Fruit fly (Drosophila melanogaster) whole organism, embryonic: Measurements from ENCODE around the gene CG43925.

ENCODE experiments used
- Abd-B ChIP-seq: fragments of 200-800 bp; sonication (Bioruptor generic); optimal IDR thresholded peaks from 2 replicates; lab custom pipeline; 2018; ENCODE audit warnings: missing biosample characterization, mild to moderate bottlenecking, missing genetic modification characterization, moderate library complexity
- Antp ChIP-seq: fragments of 200-800 bp; sonication (Bioruptor generic); optimal IDR thresholded peaks from 3 replicates; lab custom pipeline; 2016; ENCODE audit warnings: missing biosample characterization, missing genetic modification characterization
- Atf6 ChIP-seq: fragments of 200-800 bp; sonication (Bioruptor generic); IDR thresholded peaks from 2 replicates; pipeline ENCODE4 v1.3.6; 2022; ENCODE audit warnings: missing biosample characterization, missing genetic modification characterization
- B-H1 ChIP-seq: fragments of 200-800 bp; sonication (Bioruptor generic); IDR thresholded peaks from 3 replicates; pipeline ENCODE4 v1.3.6; 2022; ENCODE audit warnings: missing biosample characterization, missing genetic modification characterization
- CG10959 ChIP-seq: fragments of 200-800 bp; sonication (Bioruptor generic); IDR thresholded peaks from 2 replicates; pipeline ENCODE4 v1.3.6; 2022; ENCODE audit warnings: missing biosample characterization, missing genetic modification characterization
- CG12236 ChIP-seq: fragments of 200-800 bp; sonication (Bioruptor generic); optimal IDR thresholded peaks from 2 replicates; lab custom pipeline; 2016; ENCODE audit warnings: missing biosample characterization, missing genetic modification characterization
- CG1233 ChIP-seq: fragments of 200-800 bp; sonication (Bioruptor generic); optimal IDR thresholded peaks from 4 replicates; lab custom pipeline; 2018; ENCODE audit warnings: missing biosample characterization, mild to moderate bottlenecking, missing genetic modification characterization
- CG15514 ChIP-seq: fragments of 200-800 bp; sonication (Bioruptor generic); optimal IDR thresholded peaks from 3 replicates; lab custom pipeline; 2017; ENCODE audit warnings: missing biosample characterization, missing genetic modification characterization, mild to moderate bottlenecking, moderate library complexity, missing genetic modification reagents
- CG17802 ChIP-seq: fragments of 200-800 bp; sonication (Bioruptor generic); optimal IDR thresholded peaks from 2 replicates; lab custom pipeline; 2018; ENCODE audit warnings: missing biosample characterization, mild to moderate bottlenecking, missing genetic modification characterization, moderate library complexity
- CG18011 ChIP-seq: fragments of 200-800 bp; sonication (Bioruptor generic); optimal IDR thresholded peaks from 2 replicates; lab custom pipeline; 2017; ENCODE audit warnings: missing biosample characterization, missing genetic modification characterization, mild to moderate bottlenecking, moderate library complexity, missing genotype
- CG18599 ChIP-seq: fragments of 200-800 bp; sonication (Bioruptor generic); optimal IDR thresholded peaks from 3 replicates; lab custom pipeline; 2017; ENCODE audit warnings: missing biosample characterization, missing genetic modification characterization, mild to moderate bottlenecking, moderate library complexity, missing genetic modification reagents
- CG3065 ChIP-seq: fragments of 200-800 bp; sonication (Bioruptor generic); optimal IDR thresholded peaks from 2 replicates; lab custom pipeline; 2016; ENCODE audit warnings: missing biosample characterization, missing genetic modification characterization
- CG32772 ChIP-seq: fragments of 200-800 bp; sonication (Bioruptor generic); IDR thresholded peaks from 2 replicates; pipeline ENCODE4 v1.3.6; 2022; ENCODE audit warnings: missing biosample characterization, missing genetic modification characterization
- CG33557 ChIP-seq: fragments of 200-800 bp; sonication (Bioruptor generic); optimal IDR thresholded peaks from 2 replicates; lab custom pipeline; 2019; ENCODE audit warnings: missing biosample characterization, mild to moderate bottlenecking, missing genetic modification characterization, moderate library complexity
- CG6813 ChIP-seq: fragments of 200-800 bp; sonication (Bioruptor generic); optimal IDR thresholded peaks from 2 replicates; lab custom pipeline; 2017; ENCODE audit warnings: missing biosample characterization, missing genetic modification characterization, mild to moderate bottlenecking, moderate library complexity, missing genetic modification reagents
- CG7372 ChIP-seq: fragments of 200-800 bp; sonication (Bioruptor generic); IDR thresholded peaks from 2 replicates; pipeline ENCODE4 v1.3.6; 2022; ENCODE audit warnings: missing biosample characterization, missing genetic modification characterization
- CG8359 ChIP-seq: fragments of 200-800 bp; sonication (Bioruptor generic); optimal IDR thresholded peaks from 2 replicates; lab custom pipeline; 2017; ENCODE audit warnings: missing biosample characterization, mild to moderate bottlenecking, missing genetic modification characterization, borderline replicate concordance
- Camta ChIP-seq: fragments of 200-800 bp; sonication (Bioruptor generic); optimal IDR thresholded peaks from 2 replicates; lab custom pipeline; 2016; ENCODE audit warnings: missing biosample characterization, missing genetic modification characterization
- Chrac-16 ChIP-seq: fragments of 200-800 bp; sonication (Bioruptor generic); optimal IDR thresholded peaks from 3 replicates; lab custom pipeline; 2016; ENCODE audit warnings: missing biosample characterization, missing genetic modification characterization
- D ChIP-seq, 2 experiments: fragments of 200-800 bp in 1 of 2; fragments of >200 bp in 1 of 2; sonication (Bioruptor generic) in 1 of 2; optimal IDR thresholded peaks; 2 replicates in 1 of 2; 3 replicates in 1 of 2; lab custom pipeline; 2017; ENCODE audit warnings: mild to moderate bottlenecking in 1 of 2, missing biosample characterization in 1 of 2, missing genetic modification characterization in 1 of 2, missing genetic modification reagents in 1 of 2
- Ets65A ChIP-seq: fragments of 200-800 bp; sonication (Bioruptor generic); peaks from one replicate; lab custom pipeline; 2016; ENCODE audit warnings: missing biosample characterization, missing genetic modification characterization
- Gsc ChIP-seq: fragments of 200-800 bp; sonication (Bioruptor generic); IDR thresholded peaks from 2 replicates; pipeline ENCODE4 v1.3.6; 2022; ENCODE audit warnings: missing biosample characterization, missing genetic modification characterization
- Hand ChIP-seq: fragments of 200-800 bp; sonication (Bioruptor generic); optimal IDR thresholded peaks from 2 replicates; lab custom pipeline; 2017; ENCODE audit warnings: mild to moderate bottlenecking, missing biosample characterization, missing genetic modification reagents, missing genetic modification characterization
- Kr ChIP-seq: fragments of 200-800 bp; sonication (Bioruptor generic); optimal IDR thresholded peaks from 2 replicates; lab custom pipeline; 2017; ENCODE audit warnings: missing biosample characterization, mild to moderate bottlenecking, missing genetic modification characterization
- Myb ChIP-seq: fragments of 200-800 bp; sonication (Bioruptor generic); optimal IDR thresholded peaks from 2 replicates; lab custom pipeline; 2016; ENCODE audit warnings: missing biosample characterization, missing genetic modification characterization
- Spps ChIP-seq: fragments of 200-800 bp; sonication (Bioruptor generic); optimal IDR thresholded peaks from 2 replicates; lab custom pipeline; 2018; ENCODE audit warnings: missing biosample characterization, mild to moderate bottlenecking, missing genetic modification characterization
- Sry-δ ChIP-seq: fragments of 200-800 bp; sonication (Bioruptor generic); optimal IDR thresholded peaks from 2 replicates; lab custom pipeline; 2016; ENCODE audit warnings: missing biosample characterization, missing genetic modification characterization
- Ssrp ChIP-seq: fragments of 200-800 bp; sonication (Bioruptor generic); optimal IDR thresholded peaks from 2 replicates; lab custom pipeline; 2018; ENCODE audit warnings: missing biosample characterization, mild to moderate bottlenecking, missing genetic modification characterization, moderate library complexity
- Stat92E ChIP-seq, 3 experiments: fragments of >200 bp in 2 of 3; fragments of 200-800 bp in 1 of 3; sonication (Bioruptor generic) in 1 of 3; optimal IDR thresholded peaks; 2 replicates each; lab custom pipeline; 2017 to 2019; ENCODE audit warnings: missing biosample characterization in 3 of 3, missing genetic modification characterization in 3 of 3, mild to moderate bottlenecking in 1 of 3, moderate library complexity in 1 of 3
- YL-1 ChIP-seq: fragments of 200-800 bp; sonication (Bioruptor generic); optimal IDR thresholded peaks from 3 replicates; lab custom pipeline; 2017; ENCODE audit warnings: missing biosample characterization, mild to moderate bottlenecking, missing genetic modification characterization
- ara ChIP-seq: fragments of 200-800 bp; sonication (Bioruptor generic); IDR thresholded peaks from 2 replicates; pipeline ENCODE4 v1.3.6; 2022; ENCODE audit warnings: missing biosample characterization, missing genetic modification characterization
- bsh ChIP-seq, 2 experiments: fragments of 200-800 bp; sonication (Bioruptor generic); optimal IDR thresholded peaks; 2 replicates each; lab custom pipeline; 2017 to 2018; ENCODE audit warnings: mild to moderate bottlenecking in 2 of 2, missing biosample characterization in 2 of 2, missing genetic modification characterization in 2 of 2, moderate library complexity in 1 of 2
- chif ChIP-seq, 2 experiments: fragments of 200-800 bp; sonication (Bioruptor generic); optimal IDR thresholded peaks; 3 replicates each; lab custom pipeline; 2016; ENCODE audit warnings: missing biosample characterization in 2 of 2, missing genetic modification characterization in 2 of 2
- corto ChIP-seq: fragments of 200-800 bp; sonication (Bioruptor generic); optimal IDR thresholded peaks from 2 replicates; lab custom pipeline; 2016; ENCODE audit warnings: missing biosample characterization, mild to moderate bottlenecking, missing genetic modification characterization, moderate library complexity
- croc ChIP-seq: fragments of 200-800 bp; sonication (Bioruptor generic); conservative IDR thresholded peaks from 3 replicates; pipeline ENCODE4 v1.3.6; 2022; ENCODE audit warnings: missing biosample characterization, missing genetic modification characterization
- crol ChIP-seq: fragments of 200-800 bp; sonication (Bioruptor generic); IDR thresholded peaks from 2 replicates; pipeline ENCODE4 v1.3.6; 2022; ENCODE audit warnings: missing biosample characterization, missing genetic modification characterization
- fd3F ChIP-seq: fragments of 200-800 bp; sonication (Bioruptor generic); optimal IDR thresholded peaks from 2 replicates; lab custom pipeline; 2018; ENCODE audit warnings: missing biosample characterization, mild to moderate bottlenecking, missing genetic modification characterization, moderate library complexity
- fd96Cb ChIP-seq: fragments of 200-800 bp; sonication (Bioruptor generic); optimal IDR thresholded peaks from 2 replicates; lab custom pipeline; 2018; ENCODE audit warnings: missing biosample characterization, mild to moderate bottlenecking, missing genetic modification characterization, moderate library complexity
- grn ChIP-seq: fragments of 200-800 bp; sonication (Bioruptor generic); optimal IDR thresholded peaks from 3 replicates; lab custom pipeline; 2017; ENCODE audit warnings: missing biosample characterization, missing genetic modification characterization
- hkb ChIP-seq, 2 experiments: fragments of 200-800 bp in 1 of 2; fragments of >200 bp in 1 of 2; sonication (Bioruptor generic) in 1 of 2; IDR thresholded peaks in 1 of 2; optimal IDR thresholded peaks in 1 of 2; 2 replicates each; pipeline versions ENCODE4 v1.3.6 to Lab custom; 2017 to 2022; ENCODE audit warnings: missing biosample characterization in 1 of 2, missing genetic modification characterization in 1 of 2
- klu ChIP-seq: fragments of 200-800 bp; sonication (Bioruptor generic); IDR thresholded peaks from 2 replicates; pipeline ENCODE4 v1.3.6; 2022; ENCODE audit warnings: missing biosample characterization, missing genetic modification characterization
- lmd ChIP-seq: fragments of 200-800 bp; sonication (Bioruptor generic); IDR thresholded peaks from 2 replicates; pipeline ENCODE4 v1.3.6; 2022; ENCODE audit warnings: missing biosample characterization, missing genetic modification characterization
- pnt ChIP-seq: fragments of 200-800 bp; sonication (Bioruptor generic); optimal IDR thresholded peaks from 3 replicates; lab custom pipeline; 2016; ENCODE audit warnings: missing biosample characterization, missing genetic modification characterization
- ranshi ChIP-seq: fragments of 200-800 bp; sonication (Bioruptor generic); IDR thresholded peaks from 2 replicates; pipeline ENCODE4 v1.3.6; 2022; ENCODE audit warnings: missing biosample characterization, missing genetic modification characterization
- repo ChIP-seq: fragments of 200-800 bp; sonication (Bioruptor generic); optimal IDR thresholded peaks from 2 replicates; lab custom pipeline; 2016; ENCODE audit warnings: missing biosample characterization, missing genetic modification characterization
- seq ChIP-seq: fragments of 200-800 bp; sonication (Bioruptor generic); IDR thresholded peaks from 2 replicates; pipeline ENCODE4 v1.3.6; 2022; ENCODE audit warnings: missing biosample characterization, missing genetic modification characterization
- shn ChIP-seq: fragments of 200-800 bp; sonication (Bioruptor generic); optimal IDR thresholded peaks from 3 replicates; lab custom pipeline; 2016; ENCODE audit warnings: missing biosample characterization, missing genetic modification characterization
- tin ChIP-seq: fragments of 200-800 bp; sonication (Bioruptor generic); optimal IDR thresholded peaks from 3 replicates; lab custom pipeline; 2016; ENCODE audit warnings: missing biosample characterization, missing genetic modification characterization
- toy ChIP-seq: fragments of 200-800 bp; sonication (Bioruptor generic); IDR thresholded peaks from 2 replicates; pipeline ENCODE4 v1.3.6; 2022; ENCODE audit warnings: missing biosample characterization, missing genetic modification characterization
- unc-4 ChIP-seq: fragments of 200-800 bp; sonication (Bioruptor generic); IDR thresholded peaks from 2 replicates; pipeline ENCODE4 v1.3.6; 2022; ENCODE audit warnings: missing biosample characterization, missing genetic modification characterization; ENCODE audit not compliant: partially characterized antibody

CG43925 gene

dm6 chr2L:13205256-13205655 lies 29.0 kb downstream of the CG43925 start (continued):
- TF ChIP-seq Ssrp (tag; lab: Kevin White, UChicago) (no peak), Camta (GFP tag; lab: Kevin White, UChicago) (no peak), Abd-B (no peak), Antp (peak; percentile 12), YL-1 (GFP tag; lab: Kevin White, UChicago) (peak; percentile 2), CG18599 (GFP tag; lab: Kevin White, UChicago) (peak; percentile 65), CG17802 (tag; lab: Kevin White, UChicago) (no peak), Stat92E (GFP tag; optimal IDR thresholded peaks at IDR 0.05; lab: Kevin White, UChicago) (no peak), Atf6 (GFP tag; lab: Robert Waterston, UW) (peak; percentile 45; the same call in 1 of the 2 replicates), klu (GFP tag; lab: Robert Waterston, UW) (no peak), Chrac-16 (GFP tag; lab: Kevin White, UChicago) (no peak), CG18011 (GFP tag; lab: Kevin White, UChicago) (no peak), CG15514 (GFP tag; lab: Kevin White, UChicago) (peak; percentile 52), CG1233 (GFP tag; lab: Kevin White, UChicago) (peak; percentile 29), CG8359 (GFP tag; lab: Kevin White, UChicago) (no peak), CG6813 (GFP tag; lab: Kevin White, UChicago) (peak; percentile 57), unc-4 (GFP tag; lab: Robert Waterston, UW) (no peak), hkb (optimal IDR thresholded peaks at IDR 0.05; lab: Kevin White, UChicago) (no peak), hkb (GFP tag; IDR thresholded peaks at IDR 0.05; lab: Robert Waterston, UW) (peak; percentile 79), B-H1 (GFP tag; lab: Robert Waterston, UW) (no peak; the same call in 2 of the 3 replicates), croc (GFP tag; lab: Robert Waterston, UW) (no peak), Spps (tag; lab: Kevin White, UChicago) (no peak), Ets65A (no peak), ara (GFP tag; lab: Robert Waterston, UW) (no peak), CG3065 (GFP tag; lab: Kevin White, UChicago) (no peak), seq (GFP tag; lab: Robert Waterston, UW) (no peak), shn (peak; percentile 5), D (optimal IDR thresholded peaks at IDR 0.05; lab: Kevin White, UChicago) (no peak), D (GFP tag; optimal IDR thresholded peaks at IDR 0.05; lab: Kevin White, UChicago) (peak; percentile 37), CG12236 (GFP tag; lab: Kevin White, UChicago) (no peak), toy (GFP tag; lab: Robert Waterston, UW) (no peak), fd96Cb (tag; lab: Kevin White, UChicago) (no peak), CG32772 (GFP tag; lab: Robert Waterston, UW) (no peak), Gsc (no peak), tin (no peak), CG10959 (GFP tag; lab: Robert Waterston, UW) (no peak), CG7372 (GFP tag; lab: Robert Waterston, UW) (no peak), Kr (GFP tag; lab: Kevin White, UChicago) (no peak), crol (GFP tag; lab: Robert Waterston, UW) (peak; percentile 81), repo (GFP tag; lab: Kevin White, UChicago) (no peak), grn (GFP tag; lab: Kevin White, UChicago) (no peak), Myb (GFP tag; lab: Kevin White, UChicago) (no peak), corto (GFP tag; lab: Kevin White, UChicago) (no peak), Sry-δ (GFP tag; lab: Kevin White, UChicago) (no peak), lmd (no peak), bsh (GFP tag; optimal IDR thresholded peaks at IDR 0.05; lab: Kevin White, UChicago) (peak in 1 of 2 experiments; percentile 18), chif (GFP tag; optimal IDR thresholded peaks at IDR 0.05; lab: Kevin White, UChicago) (peak in 1 of 2 experiments; percentile 8), Hand (peak; percentile 71), fd3F (GFP tag; lab: Kevin White, UChicago) (no peak), pnt (GFP tag; lab: Kevin White, UChicago) (no peak), CG33557 (peak; percentile 5), ranshi (no peak; the same call in 1 of the 2 replicates)
